Worm (Caenorhabditis elegans): ENCODE measurements around the gene K09H11.11.

DNA sequence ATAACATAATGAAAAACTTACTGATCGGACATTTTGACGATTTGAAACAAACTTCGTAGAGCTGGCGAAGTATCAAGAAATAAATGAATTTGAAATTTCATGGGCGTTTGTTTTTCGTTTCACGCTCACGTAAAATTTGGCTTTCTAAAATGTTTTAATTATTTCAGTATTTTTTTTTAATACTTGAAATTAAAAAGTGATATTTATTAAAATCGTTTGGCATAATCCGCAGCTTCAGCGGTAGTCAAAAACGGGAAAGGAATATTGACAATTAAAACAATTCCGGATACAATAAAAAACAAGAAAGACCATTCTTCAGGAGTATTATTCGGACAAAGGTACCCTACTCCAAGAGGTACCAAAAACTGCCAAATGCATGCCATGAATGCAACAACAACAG, 27.6 kb upstream of the K09H11.11 start, which contains the start of gene fbxa-183:
- TF ChIP-seq zag-1 (tag; optimal IDR thresholded peaks at IDR 0.05) (no peak), nhr-84 (tag; optimal IDR thresholded peaks at IDR 0.05) (no peak), nhr-28 (tag; optimal IDR thresholded peaks at IDR 0.05) (no peak), lsy-2 (tag; optimal IDR thresholded peaks at IDR 0.05) (no peak), lin-14 (GFP tag; optimal IDR thresholded peaks at IDR 0.05) (no peak), lir-3 (tag; optimal IDR thresholded peaks at IDR 0.05; ENCODE audit: poor library complexity) (no peak), nhr-237 (tag; optimal IDR thresholded peaks at IDR 0.05) (no peak), nhr-77 (tag; optimal IDR thresholded peaks at IDR 0.05) (no peak), lin-15B (tag; optimal IDR thresholded peaks at IDR 0.05) (no peak), elt-3 (tag; optimal IDR thresholded peaks at IDR 0.05) (no peak), egl-27 (tag; optimal IDR thresholded peaks at IDR 0.05) (no peak)

All from whole organism, L1 larva.